Fruit fly (Drosophila melanogaster) whole organism, adult: ENCODE data around the gene upd2.

Experiments
- CG11617 ChIP-seq: fragments of 200-800 bp; sonication (Bioruptor generic); optimal IDR thresholded peaks from 2 replicates; lab custom pipeline; 2017; ENCODE audit warnings: mild to moderate bottlenecking, missing biosample characterization, missing genetic modification reagents, missing genetic modification characterization
- CG12768 ChIP-seq: fragments of 200-800 bp; sonication (Bioruptor generic); optimal IDR thresholded peaks from 2 replicates; lab custom pipeline; 2017; ENCODE audit warnings: missing biosample characterization, missing genetic modification characterization, mild to moderate bottlenecking, moderate library complexity, missing genetic modification reagents
- CG33017 ChIP-seq: fragments of 200-800 bp; sonication (Bioruptor generic); optimal IDR thresholded peaks from 2 replicates; lab custom pipeline; 2018; ENCODE audit warnings: missing biosample characterization, mild to moderate bottlenecking, missing genetic modification characterization, moderate library complexity
- CG5204 ChIP-seq: fragments of 200-800 bp; sonication (Bioruptor generic); optimal IDR thresholded peaks from 2 replicates; lab custom pipeline; 2016; ENCODE audit warnings: missing biosample characterization, missing genetic modification characterization
- CG7045 ChIP-seq: fragments of 200-800 bp; sonication (Bioruptor generic); optimal IDR thresholded peaks from 2 replicates; lab custom pipeline; 2017; ENCODE audit warnings: missing biosample characterization, mild to moderate bottlenecking, missing genetic modification characterization
- bab1 ChIP-seq: fragments of 200-800 bp; sonication (Bioruptor generic); optimal IDR thresholded peaks from 3 replicates; lab custom pipeline; 2019; ENCODE audit warnings: missing biosample characterization, mild to moderate bottlenecking, missing genetic modification characterization, moderate library complexity
- cic ChIP-seq: fragments of 200-800 bp; sonication (Bioruptor generic); optimal IDR thresholded peaks from 2 replicates; lab custom pipeline; 2017; ENCODE audit warnings: missing biosample characterization, mild to moderate bottlenecking, missing genetic modification characterization, moderate library complexity
- cnc ChIP-seq, 2 experiments: fragments of >200 bp; optimal IDR thresholded peaks; 2 replicates each; lab custom pipeline; 2017
- kay ChIP-seq: fragments of 200-800 bp; sonication (Bioruptor generic); peaks from one replicate; lab custom pipeline; 2016; ENCODE audit warnings: missing biosample characterization, missing genetic modification characterization, borderline replicate concordance
- pad ChIP-seq: fragments of 200-800 bp; sonication (Bioruptor generic); optimal IDR thresholded peaks from 3 replicates; lab custom pipeline; 2017; ENCODE audit warnings: missing biosample characterization, missing genetic modification characterization, mild to moderate bottlenecking, moderate library complexity, missing genetic modification reagents
- tj ChIP-seq: fragments of 200-800 bp; sonication (Bioruptor generic); optimal IDR thresholded peaks from 3 replicates; lab custom pipeline; 2017; ENCODE audit warnings: missing biosample characterization, mild to moderate bottlenecking, missing genetic modification characterization, moderate library complexity
- toe ChIP-seq: fragments of 200-800 bp; sonication (Bioruptor generic); optimal IDR thresholded peaks from 2 replicates; lab custom pipeline; 2016; ENCODE audit warnings: missing biosample characterization, missing genetic modification characterization

- TF ChIP-seq CG12768 (GFP tag; lab: Kevin White, UChicago) (no peak), CG7045 (GFP tag; lab: Kevin White, UChicago) (no peak), CG5204 (GFP tag; lab: Kevin White, UChicago) (no peak), CG11617 (GFP tag; lab: Kevin White, UChicago) (no peak), cic (GFP tag; lab: Kevin White, UChicago) (no peak), cnc (optimal IDR thresholded peaks at IDR 0.05; lab: Kevin White, UChicago) (no peak), kay (GFP tag; lab: Kevin White, UChicago) (no peak), tj (no peak), bab1 (GFP tag; lab: Kevin White, UChicago) (no peak), toe (no peak), CG33017 (tag; lab: Kevin White, UChicago) (no peak), pad (GFP tag; lab: Kevin White, UChicago) (no peak)
Measured at dm6 chrX:18288652-18289051, 45.6 kb upstream of the upd2 start.
